Worm (Caenorhabditis elegans) whole organism, late embryonic: ENCODE data around the gene gldi-1.
"Not testable (repeated sequence)": the region's sequence is repeated elsewhere in the genome, so short reads cannot be mapped to it uniquely, and the experiment has no call there.

Source experiments
- ceh-14 ChIP-seq: sonication (generic microtip); optimal IDR thresholded peaks from 2 replicates; lab custom pipeline; 2016; ENCODE audit warnings: missing genotype, missing genetic modification characterization, missing compliant biosample characterization
- ceh-6 ChIP-seq: fragments of 200-800 bp; sonication (Bioruptor generic); optimal IDR thresholded peaks from 2 replicates; lab custom pipeline; 2018; ENCODE audit warnings: mild to moderate bottlenecking, missing genetic modification characterization, missing compliant biosample characterization
- ets-4 ChIP-seq: sonication (generic microtip); optimal IDR thresholded peaks from 2 replicates; lab custom pipeline; 2016; ENCODE audit warnings: missing genetic modification characterization, missing compliant biosample characterization
- fax-1 ChIP-seq: sonication (generic microtip); optimal IDR thresholded peaks from 2 replicates; lab custom pipeline; 2016; ENCODE audit warnings: missing genotype, missing genetic modification characterization, missing compliant biosample characterization
- hlh-13 ChIP-seq: fragments of 200-800 bp; sonication (Bioruptor generic); optimal IDR thresholded peaks from 2 replicates; lab custom pipeline; 2018; ENCODE audit warnings: mild to moderate bottlenecking, missing genetic modification characterization, missing compliant biosample characterization
- nhr-232 ChIP-seq: sonication (generic microtip); optimal IDR thresholded peaks from 2 replicates; lab custom pipeline; 2016; ENCODE audit warnings: missing genetic modification characterization, missing compliant biosample characterization
- pha-4 ChIP-seq: fragments of 150-350 bp; optimal IDR thresholded peaks from 2 replicates; lab custom pipeline; 2018; ENCODE audit warnings: missing biosample characterization, missing genetic modification reagents, missing genetic modification characterization
- pqm-1 ChIP-seq: sonication (generic microtip); optimal IDR thresholded peaks from 2 replicates; lab custom pipeline; 2016; ENCODE audit warnings: missing genetic modification characterization, missing compliant biosample characterization
- zip-5 ChIP-seq: sonication (generic microtip); optimal IDR thresholded peaks from 2 replicates; lab custom pipeline; 2016; ENCODE audit warnings: missing genetic modification characterization, missing compliant biosample characterization

ce11 chrII:441102-441501 lies 43.1 kb downstream of the gldi-1 start, which contains the start of gene C24H12.1:
- TF ChIP-seq pqm-1 (tag; lab: Kevin White, UChicago); zip-5 (tag; lab: Kevin White, UChicago); nhr-232 (tag; lab: Kevin White, UChicago); ceh-6 (GFP tag; lab: Kevin White, UChicago); hlh-13 (GFP tag; lab: Kevin White, UChicago); ceh-14 (tag; lab: Kevin White, UChicago); pha-4; ets-4 (tag; lab: Kevin White, UChicago); fax-1 (tag; lab: Kevin White, UChicago): not testable (repeated sequence)
